Fruit fly (Drosophila melanogaster) whole organism, adult: ENCODE measurements around the gene CG7320.
A peak's percentile ranks its signal among the peaks of the same experiment; 100 is the strongest.

ENCODE experiments used
- CG11617 ChIP-seq: fragments of 200-800 bp; sonication (Bioruptor generic); optimal IDR thresholded peaks from 2 replicates; lab custom pipeline; 2017; ENCODE audit warnings: mild to moderate bottlenecking, missing biosample characterization, missing genetic modification reagents, missing genetic modification characterization
- CG12768 ChIP-seq: fragments of 200-800 bp; sonication (Bioruptor generic); optimal IDR thresholded peaks from 2 replicates; lab custom pipeline; 2017; ENCODE audit warnings: missing biosample characterization, missing genetic modification characterization, mild to moderate bottlenecking, moderate library complexity, missing genetic modification reagents
- CG14711 ChIP-seq: fragments of 200-800 bp; sonication (Bioruptor generic); optimal IDR thresholded peaks from 2 replicates; lab custom pipeline; 2018; ENCODE audit warnings: missing biosample characterization, mild to moderate bottlenecking, missing genetic modification characterization, moderate library complexity
- CG1620 ChIP-seq: fragments of 200-800 bp; sonication (Bioruptor generic); optimal IDR thresholded peaks from 2 replicates; lab custom pipeline; 2016; ENCODE audit warnings: missing biosample characterization, missing genetic modification characterization
- CG33017 ChIP-seq: fragments of 200-800 bp; sonication (Bioruptor generic); optimal IDR thresholded peaks from 2 replicates; lab custom pipeline; 2018; ENCODE audit warnings: missing biosample characterization, mild to moderate bottlenecking, missing genetic modification characterization, moderate library complexity
- CG5204 ChIP-seq: fragments of 200-800 bp; sonication (Bioruptor generic); optimal IDR thresholded peaks from 2 replicates; lab custom pipeline; 2016; ENCODE audit warnings: missing biosample characterization, missing genetic modification characterization
- CG7045 ChIP-seq: fragments of 200-800 bp; sonication (Bioruptor generic); optimal IDR thresholded peaks from 2 replicates; lab custom pipeline; 2017; ENCODE audit warnings: missing biosample characterization, mild to moderate bottlenecking, missing genetic modification characterization
- CG7101 ChIP-seq: fragments of 200-800 bp; sonication (Bioruptor generic); optimal IDR thresholded peaks from 2 replicates; lab custom pipeline; 2018; ENCODE audit warnings: missing biosample characterization, mild to moderate bottlenecking, missing genetic modification characterization, moderate library complexity
- Clk ChIP-seq: fragments of 200-800 bp; sonication (Bioruptor generic); optimal IDR thresholded peaks from 2 replicates; lab custom pipeline; 2017; ENCODE audit warnings: missing biosample characterization, missing genetic modification characterization
- Crg-1 ChIP-seq: fragments of 200-800 bp; sonication (Bioruptor generic); optimal IDR thresholded peaks from 2 replicates; lab custom pipeline; 2016; ENCODE audit warnings: missing biosample characterization, missing genetic modification characterization
- Hr96 ChIP-seq: fragments of 200-800 bp; sonication (Bioruptor generic); optimal IDR thresholded peaks from 2 replicates; lab custom pipeline; 2016; ENCODE audit warnings: missing biosample characterization, missing genetic modification characterization
- Mnt ChIP-seq: fragments of 200-800 bp; sonication (Bioruptor generic); optimal IDR thresholded peaks from 2 replicates; lab custom pipeline; 2016; ENCODE audit warnings: missing biosample characterization, mild to moderate bottlenecking, missing genetic modification characterization
- bab1 ChIP-seq: fragments of 200-800 bp; sonication (Bioruptor generic); optimal IDR thresholded peaks from 3 replicates; lab custom pipeline; 2019; ENCODE audit warnings: missing biosample characterization, mild to moderate bottlenecking, missing genetic modification characterization, moderate library complexity
- cic ChIP-seq: fragments of 200-800 bp; sonication (Bioruptor generic); optimal IDR thresholded peaks from 2 replicates; lab custom pipeline; 2017; ENCODE audit warnings: missing biosample characterization, mild to moderate bottlenecking, missing genetic modification characterization, moderate library complexity
- cnc ChIP-seq, 2 experiments: fragments of >200 bp; optimal IDR thresholded peaks; 2 replicates each; lab custom pipeline; 2017
- kay ChIP-seq: fragments of 200-800 bp; sonication (Bioruptor generic); peaks from one replicate; lab custom pipeline; 2016; ENCODE audit warnings: missing biosample characterization, missing genetic modification characterization, borderline replicate concordance
- ovo ChIP-seq: fragments of 200-800 bp; sonication (Bioruptor generic); optimal IDR thresholded peaks from 2 replicates; lab custom pipeline; 2016; ENCODE audit warnings: missing biosample characterization, missing genetic modification characterization
- pad ChIP-seq: fragments of 200-800 bp; sonication (Bioruptor generic); optimal IDR thresholded peaks from 3 replicates; lab custom pipeline; 2017; ENCODE audit warnings: missing biosample characterization, missing genetic modification characterization, mild to moderate bottlenecking, moderate library complexity, missing genetic modification reagents
- tj ChIP-seq: fragments of 200-800 bp; sonication (Bioruptor generic); optimal IDR thresholded peaks from 3 replicates; lab custom pipeline; 2017; ENCODE audit warnings: missing biosample characterization, mild to moderate bottlenecking, missing genetic modification characterization, moderate library complexity
- toe ChIP-seq: fragments of 200-800 bp; sonication (Bioruptor generic); optimal IDR thresholded peaks from 2 replicates; lab custom pipeline; 2016; ENCODE audit warnings: missing biosample characterization, missing genetic modification characterization

The CG7320 gene

dm6 chr3L:18234209-18234849 is 33.0 kb downstream of the CG7320 start:
- TF ChIP-seq CG12768 (no peak), Clk (GFP tag; lab: Kevin White, UChicago) (no peak), CG7045 (no peak), bab1 (GFP tag; lab: Kevin White, UChicago) (peak; percentile 21), cic (GFP tag; lab: Kevin White, UChicago) (peak; percentile 66), CG33017 (tag; lab: Kevin White, UChicago) (no peak), kay (GFP tag; lab: Kevin White, UChicago) (no peak), tj (peak; percentile 6), Hr96 (GFP tag; lab: Kevin White, UChicago) (no peak), toe (GFP tag; lab: Kevin White, UChicago) (no peak)

dm6 chr3L:18235379-18235778 is 34.1 kb downstream of the CG7320 start:
- TF ChIP-seq Crg-1 (GFP tag; lab: Kevin White, UChicago) (no peak), bab1 (GFP tag; lab: Kevin White, UChicago) (peak; percentile 49)

dm6 chr3L:18235825-18236647 is 34.7 kb downstream of the CG7320 start:
- TF ChIP-seq CG14711 (tag; lab: Kevin White, UChicago) (no peak), Clk (GFP tag; lab: Kevin White, UChicago) (no peak), CG11617 (GFP tag; lab: Kevin White, UChicago) (no peak), CG7101 (peak; percentile 7), CG1620 (GFP tag; lab: Kevin White, UChicago) (no peak), pad (GFP tag; lab: Kevin White, UChicago) (no peak), CG7045 (peak; percentile 40), Hr96 (GFP tag; lab: Kevin White, UChicago) (no peak), ovo (GFP tag; lab: Kevin White, UChicago) (no peak), toe (GFP tag; lab: Kevin White, UChicago) (no peak), tj (peak; percentile 11), cnc (optimal IDR thresholded peaks at IDR 0.05; lab: Kevin White, UChicago) (no peak)

- no peak for TF ChIP-seq Crg-1 (GFP tag; lab: Kevin White, UChicago)
- no peak for TF ChIP-seq CG1620 (GFP tag; lab: Kevin White, UChicago)
- TF ChIP-seq toe (GFP tag; lab: Kevin White, UChicago), result no peak
- no peak for TF ChIP-seq CG5204
- TF ChIP-seq cnc (optimal IDR thresholded peaks at IDR 0.05; lab: Kevin White, UChicago), result no peak
- no peak for TF ChIP-seq kay (GFP tag; lab: Kevin White, UChicago)
- no peak for TF ChIP-seq CG7101
- no peak for TF ChIP-seq tj
- TF ChIP-seq Mnt (GFP tag; lab: Kevin White, UChicago), result no peak
- no peak for TF ChIP-seq pad (GFP tag; lab: Kevin White, UChicago)
- no peak for TF ChIP-seq ovo (GFP tag; lab: Kevin White, UChicago)
- no peak for TF ChIP-seq cic (GFP tag; lab: Kevin White, UChicago)
- TF ChIP-seq bab1 (GFP tag; lab: Kevin White, UChicago), result no peak
- TF ChIP-seq CG14711 (tag; lab: Kevin White, UChicago), result no peak
- no peak for TF ChIP-seq CG33017 (tag; lab: Kevin White, UChicago)
- TF ChIP-seq CG12768, result no peak
Observed at dm6 chr3L:18236648-18236980, 35.3 kb downstream of the CG7320 start.

dm6 chr3L:18237808-18238207 is 36.5 kb downstream of the CG7320 start:
- TF ChIP-seq CG7045 (no peak), kay (GFP tag; lab: Kevin White, UChicago) (no peak), bab1 (GFP tag; lab: Kevin White, UChicago) (no peak), pad (GFP tag; lab: Kevin White, UChicago) (no peak), Clk (GFP tag; lab: Kevin White, UChicago) (no peak), CG7101 (no peak), Hr96 (GFP tag; lab: Kevin White, UChicago) (no peak), toe (GFP tag; lab: Kevin White, UChicago) (no peak), cnc (optimal IDR thresholded peaks at IDR 0.05; lab: Kevin White, UChicago) (no peak), Crg-1 (GFP tag; lab: Kevin White, UChicago) (no peak), CG1620 (GFP tag; lab: Kevin White, UChicago) (no peak), CG14711 (tag; lab: Kevin White, UChicago) (no peak), CG33017 (tag; lab: Kevin White, UChicago) (no peak), CG5204 (no peak)

- TF ChIP-seq bab1 (GFP tag; lab: Kevin White, UChicago), result no peak
Observed at dm6 chr3L:18238568-18238967, 37.3 kb downstream of the CG7320 start.
